Worm (Caenorhabditis elegans): ENCODE measurements around the gene acc-2.

DNA sequence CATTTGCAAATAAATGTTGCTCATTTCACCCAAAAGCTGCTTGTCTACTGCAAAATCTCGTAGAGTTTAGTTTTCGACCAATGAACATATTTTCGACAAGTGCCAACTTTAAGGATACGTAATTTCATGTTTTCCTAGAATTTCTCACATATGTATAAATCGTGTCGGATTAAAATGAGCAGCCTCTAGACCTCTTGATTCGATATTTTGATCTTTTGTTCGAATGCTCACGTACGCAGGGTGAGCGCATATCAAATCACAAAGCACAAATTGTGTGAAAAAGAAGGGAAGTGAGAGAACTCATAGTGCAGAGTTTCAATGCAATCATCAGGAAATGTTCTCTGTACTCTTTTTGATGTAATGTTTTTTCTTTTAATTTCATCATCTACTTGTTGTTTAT lies 46.9 kb downstream of the acc-2 start:
- TF ChIP-seq ceh-82 (tag; optimal IDR thresholded peaks at IDR 0.05) = no peak
- no peak for TF ChIP-seq nhr-77 (tag; optimal IDR thresholded peaks at IDR 0.05)
- TF ChIP-seq ama-1 (optimal IDR thresholded peaks at IDR 0.05) = no peak
